Fruit fly (Drosophila melanogaster): Measurements from ENCODE around the gene Pstk.

- TF ChIP-seq CTCF (optimal IDR thresholded peaks at IDR 0.05) = peak in 1 of 2 experiments; percentile 23
- TF ChIP-seq CG8478 (optimal IDR thresholded peaks at IDR 0.05) = no peak
Measured at dm6 chrX:19651757-19652419, 33.6 kb upstream of the Pstk start, which contains the start of the genes Ranbp21 and Elys.

Data from S2 (cell line).